Worm (Caenorhabditis elegans): ENCODE data around the gene fbxc-45.

ce11 chrIV:2925591-2925990, 3.5 kb upstream of the fbxc-45 start, which contains the start of gene ubc-13:
- TF ChIP-seq ceh-13 (GFP tag; optimal IDR thresholded peaks at IDR 0.05) (no peak), flt-1 (GFP tag; IDR thresholded peaks at IDR 0.05) (no peak), scrt-1 (GFP tag; IDR thresholded peaks at IDR 0.05) (no peak), ets-7 (tag; optimal IDR thresholded peaks at IDR 0.05) (no peak)

Data from whole organism, early embryonic.